Fruit fly (Drosophila melanogaster) whole organism, embryonic: ENCODE measurements around the gene Dpm2.
A peak's percentile ranks its signal among the peaks of the same experiment; 100 is the strongest.

Experiments
- ATbp ChIP-seq: fragments of 200-800 bp; sonication (Bioruptor generic); optimal IDR thresholded peaks from 2 replicates; lab custom pipeline; 2017; ENCODE audit warnings: missing biosample characterization, mild to moderate bottlenecking, missing genetic modification characterization, missing genetic modification reagents
- BEAF-32 ChIP-seq: fragments of 200-800 bp; sonication (Bioruptor generic); optimal IDR thresholded peaks from 3 replicates; lab custom pipeline; 2017; ENCODE audit warnings: missing biosample characterization, missing genetic modification characterization, mild to moderate bottlenecking, moderate library complexity, missing genetic modification reagents
- CG10267 ChIP-seq: fragments of 200-800 bp; sonication (Bioruptor generic); optimal IDR thresholded peaks from 2 replicates; lab custom pipeline; 2018; ENCODE audit warnings: missing biosample characterization, mild to moderate bottlenecking, missing genetic modification characterization, moderate library complexity
- CG10366 ChIP-seq: fragments of 200-800 bp; sonication (Bioruptor generic); IDR thresholded peaks from 2 replicates; pipeline ENCODE4 v1.3.6; 2022; ENCODE audit warnings: missing biosample characterization, missing genetic modification characterization
- CG10959 ChIP-seq: fragments of 200-800 bp; sonication (Bioruptor generic); IDR thresholded peaks from 2 replicates; pipeline ENCODE4 v1.3.6; 2022; ENCODE audit warnings: missing biosample characterization, missing genetic modification characterization
- CG11247 ChIP-seq: fragments of 200-800 bp; sonication (Bioruptor generic); IDR thresholded peaks from 2 replicates; pipeline ENCODE4 v1.3.6; 2022; ENCODE audit warnings: missing biosample characterization, missing genetic modification characterization
- CG11560 ChIP-seq: fragments of 200-800 bp; sonication (Bioruptor generic); IDR thresholded peaks from 3 replicates; pipeline ENCODE4 v1.3.6; 2022; ENCODE audit warnings: missing biosample characterization, missing genetic modification characterization
- CG13894 ChIP-seq: fragments of 200-800 bp; sonication (Bioruptor generic); optimal IDR thresholded peaks from 3 replicates; lab custom pipeline; 2018; ENCODE audit warnings: missing biosample characterization, mild to moderate bottlenecking, missing genetic modification characterization, moderate library complexity
- CG15011 ChIP-seq: fragments of 200-800 bp; sonication (Bioruptor generic); optimal IDR thresholded peaks from 3 replicates; lab custom pipeline; 2018; ENCODE audit warnings: missing biosample characterization, mild to moderate bottlenecking, missing genetic modification characterization
- CG1647 ChIP-seq: fragments of 200-800 bp; sonication (Bioruptor generic); optimal IDR thresholded peaks from 3 replicates; lab custom pipeline; 2016; ENCODE audit warnings: missing biosample characterization, missing genetic modification characterization
- CG16779 ChIP-seq: fragments of 200-800 bp; sonication (Bioruptor generic); IDR thresholded peaks from 2 replicates; pipeline ENCODE4 v1.3.6; 2022; ENCODE audit warnings: missing biosample characterization, missing genetic modification characterization
- CG17359 ChIP-seq: fragments of 200-800 bp; sonication (Bioruptor generic); optimal IDR thresholded peaks from 3 replicates; lab custom pipeline; 2018; ENCODE audit warnings: missing biosample characterization, mild to moderate bottlenecking, missing genetic modification characterization, moderate library complexity
- CG17802 ChIP-seq: fragments of 200-800 bp; sonication (Bioruptor generic); optimal IDR thresholded peaks from 2 replicates; lab custom pipeline; 2018; ENCODE audit warnings: missing biosample characterization, mild to moderate bottlenecking, missing genetic modification characterization, moderate library complexity
- CG18262 ChIP-seq: fragments of 200-800 bp; optimal IDR thresholded peaks from 3 replicates; lab custom pipeline; 2019; ENCODE audit warnings: missing biosample characterization, mild to moderate bottlenecking, missing genetic modification characterization, moderate library complexity
- CG1832 ChIP-seq: fragments of 200-800 bp; sonication (Bioruptor generic); optimal IDR thresholded peaks from 2 replicates; lab custom pipeline; 2017; ENCODE audit warnings: missing biosample characterization, mild to moderate bottlenecking, missing genetic modification characterization, inconsistent platforms
- CG2129 ChIP-seq: fragments of 200-800 bp; sonication (Bioruptor generic); IDR thresholded peaks from 2 replicates; pipeline ENCODE4 v1.3.6; 2022; ENCODE audit warnings: missing biosample characterization, missing genetic modification characterization; ENCODE audit not compliant: partially characterized antibody
- CG31441 ChIP-seq: fragments of 200-800 bp; sonication (Bioruptor generic); IDR thresholded peaks from 2 replicates; pipeline ENCODE4 v1.3.6; 2022; ENCODE audit warnings: missing biosample characterization, missing genetic modification characterization
- CG3995 ChIP-seq: fragments of 200-800 bp; sonication (Bioruptor generic); optimal IDR thresholded peaks from 3 replicates; lab custom pipeline; 2016; ENCODE audit warnings: missing biosample characterization, missing genetic modification characterization
- CG8388 ChIP-seq: fragments of 200-800 bp; sonication (Bioruptor generic); optimal IDR thresholded peaks from 2 replicates; lab custom pipeline; 2019; ENCODE audit warnings: missing biosample characterization, mild to moderate bottlenecking, missing genetic modification characterization, moderate library complexity
- CG9876 ChIP-seq: fragments of 200-800 bp; sonication (Bioruptor generic); optimal IDR thresholded peaks from 2 replicates; lab custom pipeline; 2016; ENCODE audit warnings: missing biosample characterization, missing genetic modification characterization
- CoRest ChIP-seq: fragments of 200-800 bp; sonication (Bioruptor generic); optimal IDR thresholded peaks from 3 replicates; lab custom pipeline; 2018; ENCODE audit warnings: missing biosample characterization, mild to moderate bottlenecking, missing genetic modification characterization, moderate library complexity
- Dek ChIP-seq: fragments of 200-800 bp; sonication (Bioruptor generic); optimal IDR thresholded peaks from 3 replicates; lab custom pipeline; 2019; ENCODE audit warnings: missing biosample characterization, mild to moderate bottlenecking, missing genetic modification characterization, moderate library complexity
- Eip74EF ChIP-seq, 2 experiments: fragments of 200-800 bp in 1 of 2; fragments of >200 bp in 1 of 2; sonication (Bioruptor generic) in 1 of 2; optimal IDR thresholded peaks; 2 replicates each; lab custom pipeline; 2017 to 2019; ENCODE audit warnings: missing biosample characterization in 2 of 2, missing genetic modification characterization in 2 of 2, mild to moderate bottlenecking in 1 of 2, moderate library complexity in 1 of 2
- Ets97D ChIP-seq: fragments of 200-800 bp; sonication (Bioruptor generic); optimal IDR thresholded peaks from 3 replicates; lab custom pipeline; 2016; ENCODE audit warnings: missing biosample characterization, missing genetic modification characterization
- GATAe ChIP-seq: fragments of 200-800 bp; sonication (Bioruptor generic); conservative IDR thresholded peaks from 2 replicates; pipeline ENCODE4 v1.3.6; 2022; ENCODE audit warnings: missing biosample characterization, missing genetic modification characterization
- Gug ChIP-seq: fragments of 200-800 bp; sonication (Bioruptor generic); IDR thresholded peaks from 4 replicates; pipeline ENCODE4 v1.3.6; 2022; ENCODE audit warnings: missing biosample characterization, missing genetic modification characterization
- HmgZ ChIP-seq: fragments of 200-800 bp; sonication (Bioruptor generic); optimal IDR thresholded peaks from 2 replicates; lab custom pipeline; 2018; ENCODE audit warnings: missing biosample characterization, mild to moderate bottlenecking, missing genetic modification characterization
- MTF-1 ChIP-seq: fragments of 200-800 bp; sonication (Bioruptor generic); optimal IDR thresholded peaks from 2 replicates; lab custom pipeline; 2018; ENCODE audit warnings: missing biosample characterization, mild to moderate bottlenecking, missing genetic modification characterization, borderline replicate concordance
- Nf-YB ChIP-seq: fragments of 200-800 bp; sonication (Bioruptor generic); optimal IDR thresholded peaks from 3 replicates; lab custom pipeline; 2019; ENCODE audit warnings: missing biosample characterization, mild to moderate bottlenecking, missing genetic modification characterization, moderate library complexity
- Ptx1 ChIP-seq: fragments of 200-800 bp; sonication (Bioruptor generic); IDR thresholded peaks from 2 replicates; pipeline ENCODE4 v1.3.6; 2022; ENCODE audit warnings: missing biosample characterization, missing genetic modification characterization
- Side ChIP-seq: fragments of 200-800 bp; sonication (Bioruptor generic); optimal IDR thresholded peaks from 2 replicates; lab custom pipeline; 2016; ENCODE audit warnings: missing biosample characterization, missing genetic modification characterization
- TFAM ChIP-seq: fragments of 200-800 bp; sonication (Bioruptor generic); optimal IDR thresholded peaks from 2 replicates; lab custom pipeline; 2017; ENCODE audit warnings: missing biosample characterization, missing genetic modification characterization, inconsistent platforms
- Vsx1 ChIP-seq: fragments of 200-800 bp; sonication (Bioruptor generic); optimal IDR thresholded peaks from 2 replicates; lab custom pipeline; 2017; ENCODE audit warnings: missing biosample characterization, mild to moderate bottlenecking, missing genetic modification characterization, missing genetic modification reagents
- ab ChIP-seq: fragments of 200-800 bp; sonication (Bioruptor generic); optimal IDR thresholded peaks from 2 replicates; lab custom pipeline; 2016; ENCODE audit warnings: missing biosample characterization, missing genetic modification characterization
- chif ChIP-seq, 2 experiments: fragments of 200-800 bp; sonication (Bioruptor generic); optimal IDR thresholded peaks; 3 replicates each; lab custom pipeline; 2016; ENCODE audit warnings: missing biosample characterization in 2 of 2, missing genetic modification characterization in 2 of 2
- crc ChIP-seq: fragments of 200-800 bp; sonication (Bioruptor generic); optimal IDR thresholded peaks from 2 replicates; lab custom pipeline; 2016; ENCODE audit warnings: missing biosample characterization, missing genetic modification characterization
- da ChIP-seq: fragments of 200-800 bp; sonication (Bioruptor generic); optimal IDR thresholded peaks from 2 replicates; lab custom pipeline; 2016; ENCODE audit warnings: missing biosample characterization, missing genetic modification characterization
- emc ChIP-seq: fragments of 200-800 bp; sonication (Bioruptor generic); optimal IDR thresholded peaks from 2 replicates; lab custom pipeline; 2016; ENCODE audit warnings: missing biosample characterization, missing genetic modification characterization
- eyg ChIP-seq: fragments of 200-800 bp; sonication (Bioruptor generic); optimal IDR thresholded peaks from 3 replicates; lab custom pipeline; 2016; ENCODE audit warnings: missing biosample characterization, missing genetic modification characterization
- gem ChIP-seq: fragments of 200-800 bp; sonication (Bioruptor generic); optimal IDR thresholded peaks from 2 replicates; lab custom pipeline; 2019; ENCODE audit warnings: missing biosample characterization, mild to moderate bottlenecking, missing genetic modification characterization, moderate library complexity
- klu ChIP-seq: fragments of 200-800 bp; sonication (Bioruptor generic); IDR thresholded peaks from 2 replicates; pipeline ENCODE4 v1.3.6; 2022; ENCODE audit warnings: missing biosample characterization, missing genetic modification characterization
- onecut ChIP-seq: fragments of 200-800 bp; sonication (Bioruptor generic); IDR thresholded peaks from 2 replicates; pipeline ENCODE4 v1.3.6; 2022; ENCODE audit warnings: missing biosample characterization, missing genetic modification characterization
- phol ChIP-seq: fragments of 200-800 bp; sonication (Bioruptor generic); optimal IDR thresholded peaks from 3 replicates; lab custom pipeline; 2018; ENCODE audit warnings: missing biosample characterization, mild to moderate bottlenecking, missing genetic modification characterization, moderate library complexity
- sc ChIP-seq, 3 experiments: fragments of >200 bp in 2 of 3; fragments of 200-800 bp in 1 of 3; sonication (Bioruptor generic) in 1 of 3; optimal IDR thresholded peaks; 2 replicates in 2 of 3; 3 replicates in 1 of 3; lab custom pipeline; 2017; ENCODE audit warnings: mild to moderate bottlenecking in 1 of 3, missing biosample characterization in 1 of 3, missing genetic modification characterization in 1 of 3, missing genetic modification reagents in 1 of 3
- sens-2 ChIP-seq: fragments of 200-800 bp; sonication (Bioruptor generic); IDR thresholded peaks from 2 replicates; pipeline ENCODE4 v1.3.6; 2022; ENCODE audit warnings: missing biosample characterization, missing genetic modification characterization
- seq ChIP-seq: fragments of 200-800 bp; sonication (Bioruptor generic); IDR thresholded peaks from 2 replicates; pipeline ENCODE4 v1.3.6; 2022; ENCODE audit warnings: missing biosample characterization, missing genetic modification characterization
- sisA ChIP-seq: fragments of 200-800 bp; sonication (Bioruptor generic); IDR thresholded peaks from 2 replicates; pipeline ENCODE4 v1.3.6; 2022; ENCODE audit warnings: missing biosample characterization, missing genetic modification characterization
- tna ChIP-seq: fragments of 200-800 bp; sonication (Bioruptor generic); IDR thresholded peaks from 2 replicates; pipeline ENCODE4 v1.3.6; 2022; ENCODE audit warnings: missing biosample characterization, missing genetic modification characterization; ENCODE audit not compliant: partially characterized antibody
- trh ChIP-seq: fragments of 200-800 bp; sonication (Bioruptor generic); optimal IDR thresholded peaks from 2 replicates; lab custom pipeline; 2016; ENCODE audit warnings: missing biosample characterization, missing genetic modification characterization

Dpm2 gene

DNA sequence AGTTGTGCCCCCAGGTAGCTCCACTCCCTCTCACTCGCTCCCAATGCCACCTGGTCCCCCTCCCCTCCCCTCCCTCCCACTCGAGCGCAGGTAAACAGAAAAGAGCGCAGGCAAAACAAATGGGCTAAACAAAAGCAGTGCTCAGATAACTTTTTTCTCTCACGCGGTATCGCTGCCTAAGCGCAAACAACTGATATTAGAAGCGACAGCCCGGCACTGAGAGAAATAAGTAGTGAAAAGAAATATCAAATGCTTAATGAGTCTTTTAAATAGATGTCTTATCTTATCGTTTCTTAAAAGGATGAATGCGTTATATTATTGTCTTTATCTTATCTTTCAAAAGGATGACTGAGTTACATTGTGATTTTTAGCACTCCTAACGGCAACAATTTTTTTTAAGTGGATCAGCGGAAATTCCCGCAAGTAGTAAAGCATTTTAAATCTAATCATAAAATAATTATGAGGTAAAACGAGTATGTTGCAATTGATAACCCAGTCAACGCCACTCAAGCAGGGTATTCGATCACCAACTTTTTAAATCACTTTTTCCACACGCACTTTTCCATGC is 18.1 kb upstream of the Dpm2 start (continued):
- peak; percentile 74 for TF ChIP-seq MTF-1 (GFP tag; lab: Kevin White, UChicago)
- no peak for TF ChIP-seq tna (GFP tag; lab: Robert Waterston, UW)
- peak; percentile 66 for TF ChIP-seq CG11560 (tag; lab: Robert Waterston, UW)
- TF ChIP-seq sens-2 (GFP tag; lab: Robert Waterston, UW): peak; percentile 90
- peak; percentile 60 for TF ChIP-seq da (GFP tag; lab: Kevin White, UChicago)
- peak; percentile 69 for TF ChIP-seq Ets97D (GFP tag; lab: Kevin White, UChicago)
- TF ChIP-seq CG1647 (GFP tag; lab: Kevin White, UChicago): peak; percentile 85
- no peak for TF ChIP-seq TFAM
- TF ChIP-seq phol: peak; percentile 91
- TF ChIP-seq CG3995 (GFP tag; lab: Kevin White, UChicago): peak; percentile 23
- TF ChIP-seq eyg (GFP tag; lab: Kevin White, UChicago): peak; percentile 91
- peak; percentile 89 for TF ChIP-seq onecut (GFP tag; lab: Robert Waterston, UW)
- peak in 1 of 2 experiments; percentile 95 for TF ChIP-seq Eip74EF (GFP tag; optimal IDR thresholded peaks at IDR 0.05; lab: Kevin White, UChicago)
- TF ChIP-seq CG9876 (GFP tag; lab: Kevin White, UChicago): peak; percentile 77
- TF ChIP-seq chif (GFP tag; optimal IDR thresholded peaks at IDR 0.05; lab: Kevin White, UChicago): peak; percentile 89 to 90
- peak; percentile 96 for TF ChIP-seq gem (tag; lab: Kevin White, UChicago)
- TF ChIP-seq Dek (tag; lab: Kevin White, UChicago): peak; percentile 91
- TF ChIP-seq CG17359 (tag; lab: Kevin White, UChicago): peak; percentile 95
- TF ChIP-seq sc (optimal IDR thresholded peaks at IDR 0.05; lab: Kevin White, UChicago): no peak
- TF ChIP-seq sc (GFP tag; optimal IDR thresholded peaks at IDR 0.05; lab: Kevin White, UChicago): peak; percentile 84
- TF ChIP-seq CG10366 (GFP tag; lab: Robert Waterston, UW): peak; percentile 92
- TF ChIP-seq GATAe (GFP tag; lab: Robert Waterston, UW): peak; percentile 96
- no peak for TF ChIP-seq BEAF-32 (GFP tag; lab: Kevin White, UChicago)
- peak; percentile 90 for TF ChIP-seq CG8388 (GFP tag; lab: Kevin White, UChicago)
- peak; percentile 73; the same call in 1 of the 2 replicates for TF ChIP-seq klu
- peak; percentile 61; the same call in 1 of the 2 replicates for TF ChIP-seq CG16779 (GFP tag; lab: Robert Waterston, UW)
- peak; percentile 72 for TF ChIP-seq Vsx1 (GFP tag; lab: Kevin White, UChicago)
- peak; percentile 93 for TF ChIP-seq Ptx1 (GFP tag; lab: Robert Waterston, UW)
- TF ChIP-seq CG10267 (tag; lab: Kevin White, UChicago): peak; percentile 86
- TF ChIP-seq CG10959: peak; percentile 73
- TF ChIP-seq emc (GFP tag; lab: Kevin White, UChicago): peak; percentile 74
- TF ChIP-seq Nf-YB (GFP tag; lab: Kevin White, UChicago): peak; percentile 79
- TF ChIP-seq sisA: peak; percentile 88
- TF ChIP-seq CG18262 (tag; lab: Kevin White, UChicago): peak; percentile 94
- peak; percentile 93 for TF ChIP-seq CoRest (tag; lab: Kevin White, UChicago)
- TF ChIP-seq ab (GFP tag; lab: Kevin White, UChicago): peak; percentile 45
- peak; percentile 91 for TF ChIP-seq ATbp (GFP tag; lab: Kevin White, UChicago)
- peak; percentile 57 for TF ChIP-seq CG17802 (tag; lab: Kevin White, UChicago)
- peak; percentile 78 for TF ChIP-seq Gug (GFP tag; lab: Robert Waterston, UW)
- TF ChIP-seq CG15011: peak; percentile 84
- peak; percentile 84 for TF ChIP-seq Side (GFP tag; lab: Kevin White, UChicago)
- peak; percentile 91 for TF ChIP-seq HmgZ (tag; lab: Kevin White, UChicago)
- no peak for TF ChIP-seq CG2129 (GFP tag; lab: Robert Waterston, UW)
- peak; percentile 88 for TF ChIP-seq crc
- TF ChIP-seq seq (GFP tag; lab: Robert Waterston, UW): peak; percentile 93
- peak; percentile 79 for TF ChIP-seq CG13894 (tag; lab: Kevin White, UChicago)
- TF ChIP-seq CG31441 (GFP tag; lab: Robert Waterston, UW): peak; percentile 95
- TF ChIP-seq CG1832 (GFP tag; lab: Kevin White, UChicago): no peak
- TF ChIP-seq trh (GFP tag; lab: Kevin White, UChicago): peak; percentile 77
- TF ChIP-seq CG11247 (GFP tag; lab: Robert Waterston, UW): peak; percentile 85
